Worm (Caenorhabditis elegans): Measurements from ENCODE around the gene C24H12.4.

DNA sequence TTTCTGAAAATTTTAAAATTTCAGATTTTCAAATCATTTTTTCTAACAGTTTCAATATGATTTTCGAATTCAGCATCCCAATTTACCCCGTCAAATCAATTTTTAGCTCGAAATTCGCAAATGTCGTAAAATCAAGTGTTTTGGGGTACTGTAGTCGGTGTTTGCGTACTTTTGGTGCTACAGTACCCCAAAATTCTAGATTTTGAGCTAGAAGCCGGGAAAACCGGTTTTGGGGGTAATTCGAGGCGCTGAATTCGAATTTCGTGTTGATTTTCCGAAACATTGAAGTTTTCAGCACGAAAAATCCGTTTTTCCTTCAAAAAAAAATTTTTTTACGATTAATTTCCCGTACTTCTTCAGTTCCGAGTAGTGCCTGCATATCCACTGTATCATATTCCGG, 45.3 kb downstream of the C24H12.4 start:
- TF ChIP-seq W03F9.2 (tag; optimal IDR thresholded peaks at IDR 0.05) = no peak
- no peak for TF ChIP-seq him-1 (tag; optimal IDR thresholded peaks at IDR 0.05)

Measured in whole organism, L4/young adult.